Fruit fly (Drosophila melanogaster) whole organism, embryonic: ENCODE data around the gene Evi5.

Experiments
- Abd-B ChIP-seq: fragments of 200-800 bp; sonication (Bioruptor generic); optimal IDR thresholded peaks from 2 replicates; lab custom pipeline; 2018; ENCODE audit warnings: missing biosample characterization, mild to moderate bottlenecking, missing genetic modification characterization, moderate library complexity
- Antp ChIP-seq: fragments of 200-800 bp; sonication (Bioruptor generic); optimal IDR thresholded peaks from 3 replicates; lab custom pipeline; 2016; ENCODE audit warnings: missing biosample characterization, missing genetic modification characterization
- CG10209 ChIP-seq: fragments of 200-800 bp; sonication (Bioruptor generic); optimal IDR thresholded peaks from 3 replicates; lab custom pipeline; 2017; ENCODE audit warnings: missing biosample characterization, mild to moderate bottlenecking, missing genetic modification characterization, missing genetic modification reagents
- CG11093 ChIP-seq: fragments of 200-800 bp; sonication (Bioruptor generic); IDR thresholded peaks from 3 replicates; pipeline ENCODE4 v1.3.6; 2022; ENCODE audit warnings: missing biosample characterization, missing genetic modification characterization
- CG11504 ChIP-seq: fragments of 200-800 bp; sonication (Bioruptor generic); optimal IDR thresholded peaks from 3 replicates; lab custom pipeline; 2019; ENCODE audit warnings: missing biosample characterization, mild to moderate bottlenecking, missing genetic modification characterization, moderate library complexity
- CG11560 ChIP-seq: fragments of 200-800 bp; sonication (Bioruptor generic); IDR thresholded peaks from 3 replicates; pipeline ENCODE4 v1.3.6; 2022; ENCODE audit warnings: missing biosample characterization, missing genetic modification characterization
- CG13424 ChIP-seq: fragments of 200-800 bp; sonication (Bioruptor generic); optimal IDR thresholded peaks from 2 replicates; lab custom pipeline; 2019; ENCODE audit warnings: missing biosample characterization, mild to moderate bottlenecking, missing genetic modification characterization, moderate library complexity
- CG14860 ChIP-seq: fragments of 200-800 bp; sonication (Bioruptor generic); IDR thresholded peaks from 3 replicates; pipeline ENCODE4 v1.3.6; 2022; ENCODE audit warnings: missing biosample characterization, missing genetic modification characterization; ENCODE audit not compliant: partially characterized antibody
- CG14965 ChIP-seq: fragments of 200-800 bp; sonication (Bioruptor generic); optimal IDR thresholded peaks from 2 replicates; lab custom pipeline; 2016; ENCODE audit warnings: missing biosample characterization, missing genetic modification characterization, borderline replicate concordance
- CG15269 ChIP-seq: fragments of 200-800 bp; sonication (Bioruptor generic); optimal IDR thresholded peaks from 2 replicates; lab custom pipeline; 2018; ENCODE audit warnings: missing biosample characterization, mild to moderate bottlenecking, missing genetic modification characterization, moderate library complexity
- CG15514 ChIP-seq: fragments of 200-800 bp; sonication (Bioruptor generic); optimal IDR thresholded peaks from 3 replicates; lab custom pipeline; 2017; ENCODE audit warnings: missing biosample characterization, missing genetic modification characterization, mild to moderate bottlenecking, moderate library complexity, missing genetic modification reagents
- CG17359 ChIP-seq: fragments of 200-800 bp; sonication (Bioruptor generic); optimal IDR thresholded peaks from 3 replicates; lab custom pipeline; 2018; ENCODE audit warnings: missing biosample characterization, mild to moderate bottlenecking, missing genetic modification characterization, moderate library complexity
- CG17568 ChIP-seq: fragments of 200-800 bp; sonication (Bioruptor generic); optimal IDR thresholded peaks from 2 replicates; lab custom pipeline; 2018; ENCODE audit warnings: missing biosample characterization, mild to moderate bottlenecking, missing genetic modification characterization, moderate library complexity
- CG32767 ChIP-seq: fragments of 200-800 bp; sonication (Bioruptor generic); IDR thresholded peaks from 2 replicates; pipeline ENCODE4 v1.3.6; 2022; ENCODE audit warnings: missing biosample characterization, missing genetic modification characterization
- CG7372 ChIP-seq: fragments of 200-800 bp; sonication (Bioruptor generic); IDR thresholded peaks from 2 replicates; pipeline ENCODE4 v1.3.6; 2022; ENCODE audit warnings: missing biosample characterization, missing genetic modification characterization
- CoRest ChIP-seq: fragments of 200-800 bp; sonication (Bioruptor generic); optimal IDR thresholded peaks from 3 replicates; lab custom pipeline; 2018; ENCODE audit warnings: missing biosample characterization, mild to moderate bottlenecking, missing genetic modification characterization, moderate library complexity
- Ets65A ChIP-seq: fragments of 200-800 bp; sonication (Bioruptor generic); peaks from one replicate; lab custom pipeline; 2016; ENCODE audit warnings: missing biosample characterization, missing genetic modification characterization
- H15 ChIP-seq: fragments of 200-800 bp; sonication (Bioruptor generic); IDR thresholded peaks from 3 replicates; pipeline ENCODE4 v1.3.6; 2022; ENCODE audit warnings: missing biosample characterization, missing genetic modification characterization
- Hr3 ChIP-seq: fragments of 200-800 bp; sonication (Bioruptor generic); optimal IDR thresholded peaks from 3 replicates; lab custom pipeline; 2016; ENCODE audit warnings: missing biosample characterization, missing genetic modification characterization
- Hsf ChIP-seq: fragments of 200-800 bp; sonication (Bioruptor generic); optimal IDR thresholded peaks from 3 replicates; lab custom pipeline; 2016; ENCODE audit warnings: missing biosample characterization, missing genetic modification characterization
- Med ChIP-seq: fragments of 200-800 bp; sonication (Bioruptor generic); peaks from one replicate; lab custom pipeline; 2016; ENCODE audit warnings: missing biosample characterization, missing genetic modification characterization, mild to moderate bottlenecking, inconsistent platforms, moderate library complexity
- Mes4 ChIP-seq: fragments of 200-800 bp; sonication (Bioruptor generic); optimal IDR thresholded peaks from 2 replicates; lab custom pipeline; 2016; ENCODE audit warnings: missing biosample characterization, missing genetic modification characterization
- Nf-YC ChIP-seq: fragments of 200-800 bp; optimal IDR thresholded peaks from 3 replicates; lab custom pipeline; 2019; ENCODE audit warnings: missing biosample characterization, mild to moderate bottlenecking, missing genetic modification characterization, moderate library complexity
- Trl ChIP-seq, 3 experiments: fragments of >200 bp in 2 of 3; fragments of 200-800 bp in 1 of 3; sonication (Bioruptor generic) in 1 of 3; optimal IDR thresholded peaks; 2 replicates in 1 of 3; 3 replicates in 2 of 3; lab custom pipeline; 2016 to 2017; ENCODE audit warnings: missing biosample characterization in 1 of 3, missing genetic modification characterization in 1 of 3
- ab ChIP-seq: fragments of 200-800 bp; sonication (Bioruptor generic); optimal IDR thresholded peaks from 2 replicates; lab custom pipeline; 2016; ENCODE audit warnings: missing biosample characterization, missing genetic modification characterization
- amos ChIP-seq: fragments of 200-800 bp; sonication (Bioruptor generic); IDR thresholded peaks from 2 replicates; pipeline ENCODE4 v1.3.6; 2022; ENCODE audit warnings: missing biosample characterization, missing genetic modification characterization; ENCODE audit not compliant: partially characterized antibody
- az2 ChIP-seq: fragments of 200-800 bp; sonication (Bioruptor generic); optimal IDR thresholded peaks from 3 replicates; lab custom pipeline; 2016; ENCODE audit warnings: missing biosample characterization, missing genetic modification characterization
- cad ChIP-seq: fragments of >200 bp; optimal IDR thresholded peaks from 2 replicates; lab custom pipeline; 2017; ENCODE audit warnings: missing biosample characterization, missing genetic modification characterization
- ci ChIP-seq: fragments of 200-800 bp; sonication (Bioruptor generic); IDR thresholded peaks from 3 replicates; pipeline ENCODE4 v1.3.6; 2022; ENCODE audit warnings: missing biosample characterization, missing genetic modification characterization
- dm ChIP-seq: fragments of 200-800 bp; sonication (Bioruptor generic); optimal IDR thresholded peaks from 3 replicates; lab custom pipeline; 2016; ENCODE audit warnings: missing biosample characterization, missing genetic modification characterization
- dmrt99B ChIP-seq: fragments of 200-800 bp; sonication (Bioruptor generic); optimal IDR thresholded peaks from 2 replicates; lab custom pipeline; 2018; ENCODE audit warnings: missing biosample characterization, mild to moderate bottlenecking, missing genetic modification characterization, moderate library complexity
- dpn ChIP-seq, 2 experiments: fragments of 200-800 bp; sonication (Bioruptor generic); optimal IDR thresholded peaks; 3 replicates each; lab custom pipeline; 2016; ENCODE audit warnings: missing biosample characterization in 2 of 2, missing genetic modification characterization in 2 of 2
- fd96Cb ChIP-seq: fragments of 200-800 bp; sonication (Bioruptor generic); optimal IDR thresholded peaks from 2 replicates; lab custom pipeline; 2018; ENCODE audit warnings: missing biosample characterization, mild to moderate bottlenecking, missing genetic modification characterization, moderate library complexity
- ftz-f1 ChIP-seq: fragments of 200-800 bp; sonication (Bioruptor generic); optimal IDR thresholded peaks from 2 replicates; lab custom pipeline; 2016; ENCODE audit warnings: missing biosample characterization, missing genetic modification characterization
- gem ChIP-seq: fragments of 200-800 bp; sonication (Bioruptor generic); optimal IDR thresholded peaks from 2 replicates; lab custom pipeline; 2019; ENCODE audit warnings: missing biosample characterization, mild to moderate bottlenecking, missing genetic modification characterization, moderate library complexity
- hbn ChIP-seq: fragments of 200-800 bp; sonication (Bioruptor generic); IDR thresholded peaks from 2 replicates; pipeline ENCODE4 v1.3.6; 2022; ENCODE audit warnings: missing biosample characterization, missing genetic modification characterization; ENCODE audit not compliant: partially characterized antibody
- klu ChIP-seq: fragments of 200-800 bp; sonication (Bioruptor generic); IDR thresholded peaks from 2 replicates; pipeline ENCODE4 v1.3.6; 2022; ENCODE audit warnings: missing biosample characterization, missing genetic modification characterization
- knrl ChIP-seq: fragments of 200-800 bp; sonication (Bioruptor generic); IDR thresholded peaks from 3 replicates; pipeline ENCODE4 v1.3.6; 2022; ENCODE audit warnings: missing biosample characterization, missing genetic modification characterization; ENCODE audit not compliant: partially characterized antibody
- p53 ChIP-seq: fragments of 200-800 bp; sonication (Bioruptor generic); optimal IDR thresholded peaks from 2 replicates; lab custom pipeline; 2016; ENCODE audit warnings: missing biosample characterization, missing genetic modification characterization
- pb ChIP-seq: fragments of 200-800 bp; sonication (Bioruptor generic); optimal IDR thresholded peaks from 3 replicates; lab custom pipeline; 2016; ENCODE audit warnings: missing biosample characterization, missing genetic modification characterization
- schlank ChIP-seq: fragments of 200-800 bp; sonication (Bioruptor generic); optimal IDR thresholded peaks from 2 replicates; lab custom pipeline; 2018; ENCODE audit warnings: missing biosample characterization, mild to moderate bottlenecking, missing genetic modification characterization
- scrt ChIP-seq: fragments of 200-800 bp; sonication (Bioruptor generic); optimal IDR thresholded peaks from 2 replicates; lab custom pipeline; 2018; ENCODE audit warnings: missing biosample characterization, mild to moderate bottlenecking, missing genetic modification characterization, moderate library complexity
- sd ChIP-seq: fragments of 200-800 bp; sonication (Bioruptor generic); optimal IDR thresholded peaks from 3 replicates; lab custom pipeline; 2018; ENCODE audit warnings: missing biosample characterization, mild to moderate bottlenecking, missing genetic modification characterization, moderate library complexity
- sens ChIP-seq: fragments of 200-800 bp; sonication (Bioruptor generic); peaks from one replicate; lab custom pipeline; 2016; ENCODE audit warnings: missing biosample characterization, missing genetic modification characterization
- tgo ChIP-seq: fragments of 200-800 bp; sonication (Bioruptor generic); IDR thresholded peaks from 3 replicates; pipeline ENCODE4 v1.3.6; 2022; ENCODE audit warnings: missing biosample characterization, missing genetic modification characterization
- usp ChIP-seq: fragments of >200 bp; optimal IDR thresholded peaks from 2 replicates; lab custom pipeline; 2017; ENCODE audit warnings: missing biosample characterization, missing genetic modification characterization
- vnd ChIP-seq: fragments of 200-800 bp; sonication (Bioruptor generic); IDR thresholded peaks from 3 replicates; pipeline ENCODE4 v1.3.6; 2022; ENCODE audit warnings: missing biosample characterization, missing genetic modification characterization; ENCODE audit not compliant: partially characterized antibody
- vvl ChIP-seq: fragments of 200-800 bp; sonication (Bioruptor generic); IDR thresholded peaks from 2 replicates; pipeline ENCODE4 v1.3.6; 2022; ENCODE audit warnings: missing biosample characterization, missing genetic modification characterization

The Evi5 gene

dm6 chrX:11451027-11451572, 3.1 kb downstream of the Evi5 start (continued):
- TF ChIP-seq dpn (GFP tag; optimal IDR thresholded peaks at IDR 0.05; lab: Kevin White, UChicago) (peak in 1 of 2 experiments; percentile 53), CG14860 (GFP tag; lab: Robert Waterston, UW) (no peak), ab (GFP tag; lab: Kevin White, UChicago) (no peak), cad (GFP tag; lab: Kevin White, UChicago) (no peak), CG10209 (GFP tag; lab: Kevin White, UChicago) (peak; percentile 12), dm (GFP tag; lab: Kevin White, UChicago) (no peak), knrl (GFP tag; lab: Robert Waterston, UW) (no peak), CG17359 (tag; lab: Kevin White, UChicago) (peak; percentile 65), klu (GFP tag; lab: Robert Waterston, UW) (no peak), Hsf (GFP tag; lab: Kevin White, UChicago) (peak; percentile 27), Abd-B (GFP tag; lab: Kevin White, UChicago) (no peak), amos (GFP tag; lab: Robert Waterston, UW) (no peak), p53 (GFP tag; lab: Kevin White, UChicago) (no peak)

- TF ChIP-seq klu (GFP tag; lab: Robert Waterston, UW) (no peak), Nf-YC (tag; lab: Kevin White, UChicago) (no peak), pb (no peak), gem (tag; lab: Kevin White, UChicago) (peak; percentile 25), CG11504 (tag; lab: Kevin White, UChicago) (peak; percentile 37), schlank (tag; lab: Kevin White, UChicago) (no peak), Trl (optimal IDR thresholded peaks at IDR 0.05; lab: Kevin White, UChicago) (no peak), Trl (GFP tag; optimal IDR thresholded peaks at IDR 0.05; lab: Kevin White, UChicago) (no peak), Antp (GFP tag; lab: Kevin White, UChicago) (peak; percentile 29), CG13424 (tag; lab: Kevin White, UChicago) (peak; percentile 23), vvl (GFP tag; lab: Robert Waterston, UW) (0 out of 2 replicates have a peak, but pooled peaks have one; percentile 29), dmrt99B (tag; lab: Kevin White, UChicago) (peak; percentile 34), CG15269 (tag; lab: Kevin White, UChicago) (peak; percentile 33), sens (GFP tag; lab: Kevin White, UChicago) (peak; percentile 74), sd (tag; lab: Kevin White, UChicago) (no peak), CG11560 (tag; lab: Robert Waterston, UW) (no peak), CG11093 (GFP tag; lab: Robert Waterston, UW) (no peak), az2 (GFP tag; lab: Kevin White, UChicago) (no peak), CG17568 (GFP tag; lab: Kevin White, UChicago) (no peak), ci (GFP tag; lab: Robert Waterston, UW) (peak; percentile 41; the same call in 1 of the 3 replicates), Hsf (GFP tag; lab: Kevin White, UChicago) (no peak), ftz-f1 (GFP tag; lab: Kevin White, UChicago) (no peak), vnd (no peak), fd96Cb (no peak), scrt (no peak), CG7372 (no peak), Mes4 (GFP tag; lab: Kevin White, UChicago) (no peak), CoRest (tag; lab: Kevin White, UChicago) (peak; percentile 21), CG14965 (no peak), H15 (GFP tag; lab: Robert Waterston, UW) (no peak), Hr3 (GFP tag; lab: Kevin White, UChicago) (no peak), tgo (peak; percentile 29; the same call in 1 of the 3 replicates), Ets65A (peak; percentile 87), usp (GFP tag; lab: Kevin White, UChicago) (no peak), hbn (GFP tag; lab: Robert Waterston, UW) (no peak), Med (peak; percentile 52), CG15514 (no peak), CG32767 (GFP tag; lab: Robert Waterston, UW) (no peak), ab (GFP tag; lab: Kevin White, UChicago) (no peak)
These were observed 3.8 kb downstream of the Evi5 start for dm6 chrX:11450406-11450805.
